Worm (Caenorhabditis elegans) whole organism, mixed stage, embryonic: Measurements from ENCODE around the gene glb-21.

Source experiments
- lsy-2 ChIP-seq: fragments of 150-350 bp; optimal IDR thresholded peaks from 2 replicates; lab custom pipeline; 2014; ENCODE audit warnings: missing biosample characterization, missing genetic modification characterization
- snpc-4 ChIP-seq: fragments of 150-350 bp; optimal IDR thresholded peaks from 2 replicates; lab custom pipeline; 2014; ENCODE audit warnings: missing biosample characterization, missing genetic modification characterization

ce11 chrIV:10688972-10689567 is 22.5 kb downstream of the glb-21 start, which contains the start of gene R102.3:
- TF ChIP-seq lsy-2 (tag; lab: Kevin White, UChicago) = no peak
- no peak for TF ChIP-seq snpc-4 (tag; lab: Kevin White, UChicago)
